Worm (Caenorhabditis elegans): Measurements from ENCODE around the gene oac-54.

oac-54 gene

DNA sequence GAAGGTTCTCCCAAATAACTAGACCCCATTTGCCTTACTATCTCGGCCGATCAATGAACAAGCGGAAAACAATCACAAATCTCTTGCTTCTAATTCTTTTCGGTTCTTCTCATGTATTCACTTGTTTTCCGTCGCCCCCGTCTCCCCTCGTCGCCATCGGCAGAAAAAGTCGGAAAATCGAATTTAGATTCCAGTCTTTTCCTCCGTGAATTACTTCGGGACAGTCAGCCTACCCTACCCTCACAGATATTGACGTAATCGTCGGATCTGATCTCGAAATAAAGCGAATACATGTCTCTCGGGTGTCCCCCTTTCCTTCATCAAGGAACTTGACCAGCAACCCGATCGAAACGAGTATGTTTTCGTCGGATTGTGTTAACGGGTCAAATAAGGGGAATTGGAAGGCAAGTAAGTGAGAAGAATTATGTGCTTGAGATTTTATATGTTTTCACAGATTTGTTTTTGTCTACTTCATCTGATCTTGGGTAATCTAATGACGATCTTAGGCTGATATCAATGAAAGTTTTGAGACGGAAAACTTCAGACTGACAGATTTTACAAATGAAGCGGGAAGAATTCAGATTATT, 32.7 kb downstream of the oac-54 start:
- TF ChIP-seq lin-39 (tag; optimal IDR thresholded peaks at IDR 0.05) (no peak), ceh-16 (tag; optimal IDR thresholded peaks at IDR 0.05) (peak; percentile 30)

DNA sequence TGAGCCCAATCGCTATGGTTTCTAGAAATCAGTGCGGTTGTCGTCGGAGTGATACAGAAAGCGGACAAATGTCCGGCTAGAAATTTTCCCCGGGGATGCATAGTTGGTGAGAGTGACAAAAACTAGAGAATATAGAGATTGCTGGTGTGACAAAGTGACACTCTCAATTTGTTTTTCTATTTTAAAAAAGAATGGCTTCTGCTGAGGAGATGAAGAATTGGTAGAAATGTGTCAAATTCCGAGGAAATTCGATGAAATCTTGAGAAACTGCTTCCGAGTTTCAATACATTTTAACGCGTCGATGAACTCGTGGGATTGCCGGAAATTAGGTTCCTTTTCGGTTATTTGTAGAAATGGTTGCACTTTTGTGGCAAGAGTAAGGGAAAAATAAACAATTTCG, 36.3 kb downstream of the oac-54 start, which contains the start of gene twk-4:
twk-4 (minus strand) TSS at position 101 of the 400 bp plus-strand sequence.
- TF ChIP-seq ztf-11 (tag; optimal IDR thresholded peaks at IDR 0.05) = no peak
- no peak for TF ChIP-seq ztf-4 (tag; optimal IDR thresholded peaks at IDR 0.05)
- TF ChIP-seq skn-1 (tag; optimal IDR thresholded peaks at IDR 0.05) = no peak
- no peak for TF ChIP-seq lin-13 (GFP tag; optimal IDR thresholded peaks at IDR 0.05)
- TF ChIP-seq nhr-12 (tag; optimal IDR thresholded peaks at IDR 0.05) = no peak
- TF ChIP-seq F13H6.1 (tag; optimal IDR thresholded peaks at IDR 0.05) = no peak
- no peak for TF ChIP-seq sma-9 (GFP tag; optimal IDR thresholded peaks at IDR 0.05)
- no peak for TF ChIP-seq sma-9 (tag; optimal IDR thresholded peaks at IDR 0.05)
- TF ChIP-seq lsy-2 (tag; optimal IDR thresholded peaks at IDR 0.05) = no peak
- TF ChIP-seq mab-5 (tag; optimal IDR thresholded peaks at IDR 0.05) = no peak
- no peak for TF ChIP-seq unc-55 (GFP tag; optimal IDR thresholded peaks at IDR 0.05)
- TF ChIP-seq C34F6.9 (tag; optimal IDR thresholded peaks at IDR 0.05) = no peak
- TF ChIP-seq nhr-77 (tag; optimal IDR thresholded peaks at IDR 0.05) = no peak
- no peak for TF ChIP-seq nhr-11 (tag; optimal IDR thresholded peaks at IDR 0.05)
- TF ChIP-seq sma-3 (GFP tag; optimal IDR thresholded peaks at IDR 0.05) = no peak
- no peak for TF ChIP-seq egl-27 (tag; optimal IDR thresholded peaks at IDR 0.05)
- TF ChIP-seq nhr-6 (tag; optimal IDR thresholded peaks at IDR 0.05) = no peak
- no peak for TF ChIP-seq nhr-237 (tag; optimal IDR thresholded peaks at IDR 0.05)
- TF ChIP-seq nhr-21 (tag; optimal IDR thresholded peaks at IDR 0.05) = no peak
- no peak for TF ChIP-seq peb-1 (tag; optimal IDR thresholded peaks at IDR 0.05)
- no peak for TF ChIP-seq fos-1 (tag; optimal IDR thresholded peaks at IDR 0.05)

DNA sequence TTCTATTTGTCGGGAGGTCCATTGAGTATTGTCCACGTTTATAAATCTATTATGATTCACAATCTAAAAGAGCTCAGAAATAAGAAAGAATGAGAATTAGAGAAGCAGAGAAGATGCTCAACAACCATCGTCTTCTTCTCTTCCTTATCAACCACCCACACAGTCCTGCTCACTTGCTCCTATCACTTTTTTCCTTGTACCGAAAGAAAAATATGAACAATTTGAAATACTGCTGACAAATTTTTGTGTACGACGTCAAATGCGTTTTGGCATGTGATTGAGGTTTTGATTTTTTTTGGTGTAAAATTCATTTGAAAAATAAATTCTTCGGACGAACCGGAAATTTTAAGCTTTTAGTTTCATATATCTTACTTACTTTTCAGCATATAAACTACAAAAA, 38.4 kb downstream of the oac-54 start:
- TF ChIP-seq sma-9 (GFP tag; optimal IDR thresholded peaks at IDR 0.05) (peak; percentile 27), sma-9 (tag; optimal IDR thresholded peaks at IDR 0.05) (no peak), skn-1 (tag; optimal IDR thresholded peaks at IDR 0.05) (peak; percentile 8), ceh-82 (tag; optimal IDR thresholded peaks at IDR 0.05) (no peak), lin-39 (tag; optimal IDR thresholded peaks at IDR 0.05) (no peak), fos-1 (tag; optimal IDR thresholded peaks at IDR 0.05) (peak; percentile 79), crh-2 (tag; optimal IDR thresholded peaks at IDR 0.05) (no peak)

DNA sequence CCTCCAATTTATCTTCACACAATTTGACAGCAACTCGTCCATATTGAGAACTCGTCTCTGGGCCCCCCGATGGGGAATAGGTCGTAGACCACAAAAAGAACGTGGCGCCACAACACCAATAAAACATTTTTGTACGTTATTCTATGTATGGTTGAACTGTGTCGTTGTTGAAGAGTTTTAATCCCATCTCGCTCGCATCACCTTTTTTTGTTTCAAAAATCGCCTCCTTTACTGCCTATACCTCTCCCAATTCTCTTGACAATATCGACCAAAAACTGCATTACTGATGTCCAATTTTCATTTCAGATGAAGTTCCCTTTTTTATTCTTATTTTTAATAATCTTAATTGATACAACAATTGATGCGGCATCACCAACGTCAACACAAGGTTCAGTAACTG, 39.3 kb downstream of the oac-54 start, which contains the start of gene let-23:
let-23 (plus strand) TSS at position 301 of the 400 bp plus-strand sequence.
- TF ChIP-seq ZK546.5 (tag; optimal IDR thresholded peaks at IDR 0.05) = no peak
- TF ChIP-seq sem-4 (tag; optimal IDR thresholded peaks at IDR 0.05) = no peak
- TF ChIP-seq ama-1 (optimal IDR thresholded peaks at IDR 0.05) = no peak
- TF ChIP-seq zag-1 (tag; optimal IDR thresholded peaks at IDR 0.05) = no peak
- TF ChIP-seq peb-1 (tag; optimal IDR thresholded peaks at IDR 0.05) = no peak
- TF ChIP-seq sma-3 (GFP tag; optimal IDR thresholded peaks at IDR 0.05) = no peak
- no peak for TF ChIP-seq elt-3 (tag; optimal IDR thresholded peaks at IDR 0.05)
- TF ChIP-seq nhr-21 (tag; optimal IDR thresholded peaks at IDR 0.05) = no peak
- TF ChIP-seq nhr-237 (tag; optimal IDR thresholded peaks at IDR 0.05) = no peak
- no peak for TF ChIP-seq ceh-16 (tag; optimal IDR thresholded peaks at IDR 0.05)
- TF ChIP-seq unc-62 (GFP tag; optimal IDR thresholded peaks at IDR 0.05) = no peak
- TF ChIP-seq lin-11 (tag; optimal IDR thresholded peaks at IDR 0.05) = no peak
- TF ChIP-seq ceh-82 (tag; optimal IDR thresholded peaks at IDR 0.05) = no peak

Measured in whole organism, L2 larva.